Worm (Caenorhabditis elegans) whole organism, L1 larva: ENCODE measurements around the gene F18A1.1.

Experiments
- C04F5.9 ChIP-seq: sonication (generic microtip); optimal IDR thresholded peaks from 2 replicates; lab custom pipeline; 2016; ENCODE audit warnings: missing genetic modification characterization, missing compliant biosample characterization
- C16A3.4 ChIP-seq: fragments of 150-350 bp; optimal IDR thresholded peaks from 2 replicates; lab custom pipeline; 2014; ENCODE audit warnings: missing biosample characterization, missing genetic modification characterization
- C34B4.2 ChIP-seq: sonication (generic microtip); optimal IDR thresholded peaks from 2 replicates; lab custom pipeline; 2017; ENCODE audit warnings: mild to moderate bottlenecking, missing genetic modification characterization, missing compliant biosample characterization
- F16B12.6 ChIP-seq: fragments of 150-350 bp; optimal IDR thresholded peaks from 2 replicates; lab custom pipeline; 2014; ENCODE audit warnings: missing biosample characterization, missing genetic modification characterization
- aha-1 ChIP-seq: fragments of 150-350 bp; optimal IDR thresholded peaks from 2 replicates; lab custom pipeline; 2014; ENCODE audit warnings: missing biosample characterization, missing genetic modification characterization
- alr-1 ChIP-seq: fragments of 200-800 bp; sonication (Bioruptor generic); optimal IDR thresholded peaks from 2 replicates; lab custom pipeline; 2018; ENCODE audit warnings: borderline replicate concordance, mild to moderate bottlenecking, missing genetic modification characterization, missing compliant biosample characterization
- aly-2 ChIP-seq: fragments of 150-350 bp; optimal IDR thresholded peaks from 2 replicates; lab custom pipeline; 2014; ENCODE audit warnings: missing biosample characterization, missing genetic modification characterization
- ama-1 ChIP-seq: fragments of 150-350 bp; optimal IDR thresholded peaks from 2 replicates; lab custom pipeline; 2014
- ceh-82 ChIP-seq, 3 experiments: fragments of 150-350 bp in 1 of 3; sonication (generic microtip) in 2 of 3; optimal IDR thresholded peaks; 2 replicates each; lab custom pipeline; 2014 to 2017; ENCODE audit warnings: missing biosample characterization in 3 of 3, missing genetic modification characterization in 3 of 3
- dpl-1 ChIP-seq, 3 experiments: fragments of 150-350 bp in 2 of 3; sonication (generic microtip) in 1 of 3; optimal IDR thresholded peaks; 2 replicates each; lab custom pipeline; 2014 to 2017; ENCODE audit warnings: missing biosample characterization in 3 of 3, missing genetic modification characterization in 3 of 3, missing genetic modification reagents in 3 of 3
- efl-1 ChIP-seq, 4 experiments: fragments of 150-350 bp; optimal IDR thresholded peaks in 3 of 4; peaks in 1 of 4; 1 replicate in 1 of 4; 2 replicates in 3 of 4; lab custom pipeline; 2014; ENCODE audit warnings: missing biosample characterization in 2 of 4, missing genetic modification characterization in 2 of 4, missing genetic modification reagents in 2 of 4
- efl-3 ChIP-seq: fragments of 200-800 bp; sonication (Bioruptor generic); optimal IDR thresholded peaks from 2 replicates; lab custom pipeline; 2018; ENCODE audit warnings: mild to moderate bottlenecking, missing genetic modification characterization, missing compliant biosample characterization
- egl-27 ChIP-seq, 2 experiments: fragments of 150-350 bp in 1 of 2; sonication (generic microtip); optimal IDR thresholded peaks; 3 replicates each; lab custom pipeline; 2017 to 2018; ENCODE audit warnings: missing biosample characterization in 2 of 2, missing genetic modification characterization in 2 of 2, missing genetic modification reagents in 2 of 2
- elt-2 ChIP-seq: sonication (generic microtip); optimal IDR thresholded peaks from 2 replicates; lab custom pipeline; 2016; ENCODE audit warnings: missing genetic modification characterization, mild to moderate bottlenecking, inconsistent platforms, missing compliant biosample characterization, missing genetic modification reagents
- fkh-10 ChIP-seq: sonication (generic microtip); optimal IDR thresholded peaks from 2 replicates; lab custom pipeline; 2017; ENCODE audit warnings: missing biosample characterization, missing genetic modification reagents, missing genetic modification characterization
- fkh-4 ChIP-seq: sonication (generic microtip); optimal IDR thresholded peaks from 2 replicates; lab custom pipeline; 2016; ENCODE audit warnings: missing compliant biosample characterization, missing genetic modification characterization, borderline replicate concordance
- fkh-8 ChIP-seq: sonication (generic microtip); optimal IDR thresholded peaks from 2 replicates; lab custom pipeline; 2016; ENCODE audit warnings: mild to moderate bottlenecking, missing genetic modification characterization, missing compliant biosample characterization
- grh-1 ChIP-seq: fragments of 200-800 bp; sonication (Bioruptor generic); IDR thresholded peaks from 2 replicates; pipeline ENCODE4 v1.3.6; 2022; ENCODE audit warnings: missing genetic modification reagents, missing genetic modification characterization, missing compliant biosample characterization
- irx-1 ChIP-seq: sonication (generic microtip); optimal IDR thresholded peaks from 2 replicates; lab custom pipeline; 2016; ENCODE audit warnings: missing genetic modification characterization, missing compliant biosample characterization
- lin-13 ChIP-seq: fragments of 150-350 bp; optimal IDR thresholded peaks from 2 replicates; lab custom pipeline; 2014; ENCODE audit warnings: missing biosample characterization, missing genetic modification reagents, missing genetic modification characterization
- lin-15B ChIP-seq: fragments of 150-350 bp; sonication (generic microtip); optimal IDR thresholded peaks from 3 replicates; lab custom pipeline; 2014; ENCODE audit warnings: missing biosample characterization, missing genetic modification characterization
- lin-35 ChIP-seq, 2 experiments: fragments of 150-350 bp; optimal IDR thresholded peaks; 2 replicates each; lab custom pipeline; 2014; ENCODE audit warnings: missing biosample characterization in 2 of 2, missing genetic modification characterization in 2 of 2, missing genetic modification reagents in 2 of 2
- lir-3 ChIP-seq: sonication (generic microtip); optimal IDR thresholded peaks from 2 replicates; lab custom pipeline; 2016; ENCODE audit warnings: mild to moderate bottlenecking, missing genetic modification characterization, moderate library complexity, missing compliant biosample characterization; ENCODE audit not compliant: poor library complexity
- lsy-2 ChIP-seq, 2 experiments: fragments of 150-350 bp; optimal IDR thresholded peaks; 2 replicates each; lab custom pipeline; 2014; ENCODE audit warnings: missing biosample characterization in 2 of 2, missing genetic modification characterization in 2 of 2
- mab-9 ChIP-seq: fragments of 200-800 bp; sonication (Bioruptor generic); IDR thresholded peaks from 2 replicates; pipeline ENCODE4 v1.3.6; 2022; ENCODE audit warnings: missing genetic modification reagents, missing genetic modification characterization, missing compliant biosample characterization
- nhr-20 ChIP-seq: sonication (generic microtip); optimal IDR thresholded peaks from 2 replicates; lab custom pipeline; 2016; ENCODE audit warnings: mild to moderate bottlenecking, missing genetic modification characterization, missing compliant biosample characterization
- nhr-237 ChIP-seq: fragments of 150-350 bp; optimal IDR thresholded peaks from 2 replicates; lab custom pipeline; 2014; ENCODE audit warnings: missing biosample characterization, missing genetic modification characterization
- nhr-47 ChIP-seq: sonication (generic microtip); optimal IDR thresholded peaks from 2 replicates; lab custom pipeline; 2016; ENCODE audit warnings: mild to moderate bottlenecking, missing genetic modification characterization, moderate library complexity, missing compliant biosample characterization
- nhr-71 ChIP-seq: sonication (generic microtip); optimal IDR thresholded peaks from 2 replicates; lab custom pipeline; 2016; ENCODE audit warnings: mild to moderate bottlenecking, missing genetic modification characterization, moderate library complexity, missing compliant biosample characterization
- nhr-76 ChIP-seq: sonication (generic microtip); optimal IDR thresholded peaks from 2 replicates; lab custom pipeline; 2017; ENCODE audit warnings: missing biosample characterization, missing genetic modification characterization
- nhr-84 ChIP-seq: sonication (generic microtip); optimal IDR thresholded peaks from 2 replicates; lab custom pipeline; 2017; ENCODE audit warnings: missing biosample characterization, missing genetic modification characterization
- nhr-85 ChIP-seq: sonication (generic microtip); peaks from one replicate; lab custom pipeline; 2016; ENCODE audit warnings: missing genetic modification characterization, inconsistent platforms, missing compliant biosample characterization
- pax-3 ChIP-seq: fragments of 200-800 bp; sonication (Bioruptor generic); optimal IDR thresholded peaks from 2 replicates; lab custom pipeline; 2018; ENCODE audit warnings: mild to moderate bottlenecking, missing genetic modification characterization, moderate library complexity, missing compliant biosample characterization
- rnt-1 ChIP-seq: sonication (generic microtip); optimal IDR thresholded peaks from 2 replicates; lab custom pipeline; 2016; ENCODE audit warnings: mild to moderate bottlenecking, missing genetic modification characterization, moderate library complexity, missing compliant biosample characterization
- skn-1 ChIP-seq: fragments of 150-350 bp; optimal IDR thresholded peaks from 2 replicates; lab custom pipeline; 2014; ENCODE audit warnings: missing biosample characterization, missing genetic modification characterization
- snpc-4 ChIP-seq: fragments of 150-350 bp; optimal IDR thresholded peaks from 2 replicates; lab custom pipeline; 2014; ENCODE audit warnings: missing biosample characterization, missing genetic modification characterization
- snu-23 ChIP-seq: sonication (generic microtip); optimal IDR thresholded peaks from 2 replicates; lab custom pipeline; 2016; ENCODE audit warnings: missing genetic modification characterization, missing compliant biosample characterization
- sox-4 ChIP-seq: sonication (generic microtip); optimal IDR thresholded peaks from 2 replicates; lab custom pipeline; 2016; ENCODE audit warnings: missing genetic modification characterization, missing compliant biosample characterization
- sptf-1 ChIP-seq: fragments of 150-350 bp; optimal IDR thresholded peaks from 2 replicates; lab custom pipeline; 2014; ENCODE audit warnings: missing biosample characterization, missing genetic modification characterization
- unc-86 ChIP-seq: sonication (generic microtip); optimal IDR thresholded peaks from 2 replicates; lab custom pipeline; 2016; ENCODE audit warnings: missing genetic modification characterization, missing compliant biosample characterization
- unc-98 ChIP-seq: fragments of 200-800 bp; sonication (Bioruptor generic); IDR thresholded peaks from 2 replicates; pipeline ENCODE4 v1.3.6; 2022; ENCODE audit warnings: missing genetic modification characterization, missing compliant biosample characterization
- zag-1 ChIP-seq: fragments of 150-350 bp; optimal IDR thresholded peaks from 2 replicates; lab custom pipeline; 2014; ENCODE audit warnings: missing biosample characterization, missing genetic modification characterization
- ztf-11 ChIP-seq, 2 experiments: sonication (generic microtip); optimal IDR thresholded peaks; 2 replicates each; lab custom pipeline; 2016 to 2017; ENCODE audit warnings: missing genetic modification characterization in 2 of 2, missing biosample characterization in 1 of 2, missing compliant biosample characterization in 1 of 2
- ztf-4 ChIP-seq: fragments of 150-350 bp; optimal IDR thresholded peaks from 2 replicates; lab custom pipeline; 2014; ENCODE audit warnings: missing biosample characterization, missing genetic modification characterization

Gene F18A1.1

DNA sequence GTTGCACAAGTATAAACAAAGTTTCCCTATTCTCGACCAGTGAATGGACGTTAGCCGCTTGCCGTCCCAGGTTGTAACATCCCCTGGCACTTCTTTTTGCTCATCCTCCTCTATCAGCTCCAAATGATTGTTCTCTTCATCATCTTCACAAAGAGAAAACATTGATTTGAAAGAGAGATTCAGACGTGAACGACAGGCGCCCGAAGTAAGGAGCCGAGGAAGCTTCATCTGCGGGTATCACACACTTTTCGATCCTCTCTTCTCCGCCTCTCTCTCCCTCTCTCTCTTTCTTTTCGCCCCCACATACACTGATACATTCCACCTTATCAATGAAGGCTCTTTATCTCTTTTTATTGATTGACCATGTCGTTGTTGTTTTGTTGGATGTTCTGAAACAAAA, 38.1 kb downstream of the F18A1.1 start (continued):
- TF ChIP-seq unc-98 (GFP tag; lab: Robert Waterston, UW), result no peak
- no peak for TF ChIP-seq efl-1 (optimal IDR thresholded peaks at IDR 0.05; lab: Kevin White, UChicago)
- TF ChIP-seq efl-1 (GFP tag; optimal IDR thresholded peaks at IDR 0.05 in 1 of 2; lab: Kevin White, UChicago), result no peak
- TF ChIP-seq ztf-4 (tag; lab: Kevin White, UChicago), result no peak
- TF ChIP-seq ztf-11 (tag; optimal IDR thresholded peaks at IDR 0.05; lab: Kevin White, UChicago), result no peak
- TF ChIP-seq zag-1 (tag; lab: Kevin White, UChicago), result no peak
- peak; percentile 13 for TF ChIP-seq snu-23 (GFP tag; lab: Kevin White, UChicago)
- no peak for TF ChIP-seq ama-1 (lab: Kevin White, UChicago)
- TF ChIP-seq sptf-1, result no peak
- TF ChIP-seq C34B4.2, result no peak
- no peak for TF ChIP-seq nhr-85 (tag; lab: Kevin White, UChicago)
- TF ChIP-seq nhr-237 (tag; lab: Kevin White, UChicago), result no peak
- TF ChIP-seq irx-1 (tag; lab: Kevin White, UChicago), result no peak
- TF ChIP-seq aha-1 (tag; lab: Kevin White, UChicago), result no peak
- TF ChIP-seq pax-3 (tag; lab: Kevin White, UChicago), result no peak
- TF ChIP-seq snpc-4 (tag; lab: Kevin White, UChicago), result no peak

- TF ChIP-seq C16A3.4 (no peak), sptf-1 (no peak), fkh-10 (no peak), lin-35 (GFP tag; optimal IDR thresholded peaks at IDR 0.05; lab: Kevin White, UChicago) (no peak), unc-86 (tag; lab: Kevin White, UChicago) (no peak), F16B12.6 (no peak), nhr-84 (tag; lab: Kevin White, UChicago) (no peak), alr-1 (tag; lab: Kevin White, UChicago) (no peak), mab-9 (no peak), nhr-71 (tag; lab: Kevin White, UChicago) (no peak), pax-3 (tag; lab: Kevin White, UChicago) (no peak), egl-27 (tag; optimal IDR thresholded peaks at IDR 0.05; lab: Kevin White, UChicago) (no peak), efl-3 (no peak), grh-1 (GFP tag; lab: Robert Waterston, UW) (no peak), nhr-76 (tag; lab: Kevin White, UChicago) (no peak), skn-1 (no peak), nhr-237 (tag; lab: Kevin White, UChicago) (no peak)
Measured at ce11 chrII:7724603-7725002, 39.9 kb downstream of the F18A1.1 start, which contains the start of gene cpna-2. TSS of gene cpna-2 (plus strand) at chrII:7724903.

- TF ChIP-seq C34B4.2 (no peak), lin-15B (tag; lab: Kevin White, UChicago) (no peak), lir-3 (no peak), aly-2 (no peak), ztf-11 (tag; optimal IDR thresholded peaks at IDR 0.05; lab: Kevin White, UChicago) (no peak), nhr-47 (tag; lab: Kevin White, UChicago) (no peak), sox-4 (no peak), ama-1 (lab: Kevin White, UChicago) (no peak), lsy-2 (tag; optimal IDR thresholded peaks at IDR 0.05; lab: Kevin White, UChicago) (no peak), snu-23 (GFP tag; lab: Kevin White, UChicago) (no peak), fkh-8 (tag; lab: Kevin White, UChicago) (no peak), C04F5.9 (no peak), fkh-4 (no peak), lin-13 (GFP tag; lab: Kevin White, UChicago) (no peak), nhr-20 (tag; lab: Kevin White, UChicago) (no peak), elt-2 (tag; lab: Kevin White, UChicago) (no peak), ceh-82 (tag; optimal IDR thresholded peaks at IDR 0.05; lab: Kevin White, UChicago) (no peak), F16B12.6 (no peak), dpl-1 (GFP tag; optimal IDR thresholded peaks at IDR 0.05; lab: Kevin White, UChicago) (no peak), rnt-1 (tag; lab: Kevin White, UChicago) (no peak)
Measured at ce11 chrII:7736725-7737124, 52.0 kb downstream of the F18A1.1 start.
